Worm (Caenorhabditis elegans) whole organism, L2 larva: ENCODE results near the gene R07E4.5.

Experiments used
- C34F6.9 ChIP-seq: fragments of 150-350 bp; optimal IDR thresholded peaks from 2 replicates; lab custom pipeline; 2014; ENCODE audit warnings: missing biosample characterization, missing genetic modification characterization
- F13H6.1 ChIP-seq: sonication (generic microtip); optimal IDR thresholded peaks from 2 replicates; lab custom pipeline; 2016; ENCODE audit warnings: missing genetic modification characterization, missing compliant biosample characterization
- ZK546.5 ChIP-seq: sonication (generic microtip); optimal IDR thresholded peaks from 2 replicates; lab custom pipeline; 2017; ENCODE audit warnings: missing biosample characterization, missing genetic modification characterization
- alr-1 ChIP-seq: fragments of 150-350 bp; optimal IDR thresholded peaks from 2 replicates; lab custom pipeline; 2014; ENCODE audit warnings: missing biosample characterization, missing genetic modification characterization
- ama-1 ChIP-seq: fragments of 150-350 bp; optimal IDR thresholded peaks from 2 replicates; lab custom pipeline; 2018; ENCODE audit warnings: inconsistent platforms
- blmp-1 ChIP-seq: sonication (generic microtip); optimal IDR thresholded peaks from 2 replicates; lab custom pipeline; 2017; ENCODE audit warnings: missing genetic modification characterization, mild to moderate bottlenecking, missing compliant biosample characterization, antibody characterized with exemption, moderate library complexity; ENCODE audit not compliant: insufficient read depth
- ceh-16 ChIP-seq: fragments of 150-350 bp; optimal IDR thresholded peaks from 2 replicates; lab custom pipeline; 2014; ENCODE audit warnings: missing biosample characterization, missing genetic modification characterization
- ceh-82 ChIP-seq: fragments of 150-350 bp; optimal IDR thresholded peaks from 2 replicates; lab custom pipeline; 2014; ENCODE audit warnings: missing biosample characterization, missing genetic modification characterization
- crh-2 ChIP-seq: sonication (generic microtip); optimal IDR thresholded peaks from 2 replicates; lab custom pipeline; 2017; ENCODE audit warnings: missing biosample characterization, missing genetic modification characterization
- dmd-4 ChIP-seq: sonication (generic microtip); optimal IDR thresholded peaks from 2 replicates; lab custom pipeline; 2017; ENCODE audit warnings: missing biosample characterization, missing genetic modification characterization
- egl-27 ChIP-seq: sonication (generic microtip); optimal IDR thresholded peaks from 3 replicates; lab custom pipeline; 2017; ENCODE audit warnings: missing biosample characterization, missing genetic modification reagents, missing genetic modification characterization
- fos-1 ChIP-seq: fragments of 150-350 bp; optimal IDR thresholded peaks from 2 replicates; lab custom pipeline; 2014; ENCODE audit warnings: missing biosample characterization, missing genetic modification characterization
- gmeb-1 ChIP-seq: fragments of 150-350 bp; optimal IDR thresholded peaks from 2 replicates; lab custom pipeline; 2014; ENCODE audit warnings: missing biosample characterization, missing genetic modification characterization
- lsy-2 ChIP-seq, 2 experiments: fragments of 150-350 bp in 1 of 2; sonication (generic microtip) in 1 of 2; optimal IDR thresholded peaks; 2 replicates each; lab custom pipeline; 2014 to 2017; ENCODE audit warnings: missing biosample characterization in 2 of 2, missing genetic modification characterization in 2 of 2
- mab-5 ChIP-seq: fragments of 150-350 bp; optimal IDR thresholded peaks from 2 replicates; lab custom pipeline; 2014; ENCODE audit warnings: missing biosample characterization, missing genetic modification characterization
- mdl-1 ChIP-seq, 2 experiments: fragments of 150-350 bp in 1 of 2; sonication (generic microtip) in 1 of 2; optimal IDR thresholded peaks; 2 replicates each; lab custom pipeline; 2017; ENCODE audit warnings: missing biosample characterization in 2 of 2, missing genetic modification characterization in 2 of 2
- nhr-12 ChIP-seq: fragments of 150-350 bp; optimal IDR thresholded peaks from 2 replicates; lab custom pipeline; 2014; ENCODE audit warnings: missing biosample characterization, missing genetic modification characterization
- nhr-129 ChIP-seq: fragments of 150-350 bp; optimal IDR thresholded peaks from 2 replicates; lab custom pipeline; 2014; ENCODE audit warnings: missing biosample characterization, missing genetic modification characterization
- nhr-21 ChIP-seq: fragments of 150-350 bp; optimal IDR thresholded peaks from 2 replicates; lab custom pipeline; 2014; ENCODE audit warnings: missing biosample characterization, missing genetic modification characterization
- nhr-23 ChIP-seq: fragments of 150-350 bp; optimal IDR thresholded peaks from 2 replicates; lab custom pipeline; 2014; ENCODE audit warnings: missing biosample characterization, missing genetic modification reagents, missing genetic modification characterization
- nhr-237 ChIP-seq: fragments of 150-350 bp; optimal IDR thresholded peaks from 2 replicates; lab custom pipeline; 2014; ENCODE audit warnings: missing biosample characterization, missing genetic modification characterization
- nhr-25 ChIP-seq: fragments of 150-350 bp; sonication (generic microtip); optimal IDR thresholded peaks from 3 replicates; lab custom pipeline; 2014; ENCODE audit warnings: missing biosample characterization, missing genetic modification characterization
- nhr-6 ChIP-seq: fragments of 150-350 bp; optimal IDR thresholded peaks from 2 replicates; lab custom pipeline; 2014; ENCODE audit warnings: missing biosample characterization, missing genetic modification characterization
- peb-1 ChIP-seq: fragments of 150-350 bp; optimal IDR thresholded peaks from 2 replicates; lab custom pipeline; 2014; ENCODE audit warnings: missing biosample characterization, missing genetic modification characterization
- sem-4 ChIP-seq: fragments of 150-350 bp; optimal IDR thresholded peaks from 2 replicates; lab custom pipeline; 2014; ENCODE audit warnings: missing biosample characterization, missing genetic modification reagents, missing genetic modification characterization
- sma-3 ChIP-seq: sonication (generic microtip); optimal IDR thresholded peaks from 2 replicates; lab custom pipeline; 2016; ENCODE audit warnings: missing genetic modification reagents, missing genetic modification characterization, missing compliant biosample characterization
- sma-9 ChIP-seq, 2 experiments: fragments of 150-350 bp in 1 of 2; sonication (generic microtip) in 1 of 2; optimal IDR thresholded peaks; 2 replicates each; lab custom pipeline; 2014 to 2016; ENCODE audit warnings: missing genetic modification characterization in 2 of 2, mild to moderate bottlenecking in 1 of 2, missing biosample characterization in 1 of 2, missing compliant biosample characterization in 1 of 2, missing genetic modification reagents in 1 of 2, moderate library complexity in 1 of 2
- unc-39 ChIP-seq: fragments of 150-350 bp; optimal IDR thresholded peaks from 2 replicates; lab custom pipeline; 2014; ENCODE audit warnings: missing biosample characterization, missing genetic modification characterization
- unc-55 ChIP-seq: fragments of 150-350 bp; sonication (generic microtip); optimal IDR thresholded peaks from 3 replicates; lab custom pipeline; 2014; ENCODE audit warnings: missing biosample characterization, missing genetic modification reagents, missing genetic modification characterization
- unc-62 ChIP-seq: fragments of 150-350 bp; optimal IDR thresholded peaks from 2 replicates; lab custom pipeline; 2014; ENCODE audit warnings: missing biosample characterization, missing genetic modification reagents, missing genetic modification characterization
- zag-1 ChIP-seq: fragments of 150-350 bp; optimal IDR thresholded peaks from 2 replicates; lab custom pipeline; 2014; ENCODE audit warnings: missing biosample characterization, missing genetic modification characterization
- ztf-11 ChIP-seq: sonication (generic microtip); optimal IDR thresholded peaks from 2 replicates; lab custom pipeline; 2017; ENCODE audit warnings: missing biosample characterization, missing genetic modification characterization
- ztf-4 ChIP-seq: fragments of 150-350 bp; optimal IDR thresholded peaks from 2 replicates; lab custom pipeline; 2014; ENCODE audit warnings: missing biosample characterization, missing genetic modification characterization

R07E4.5 gene

DNA sequence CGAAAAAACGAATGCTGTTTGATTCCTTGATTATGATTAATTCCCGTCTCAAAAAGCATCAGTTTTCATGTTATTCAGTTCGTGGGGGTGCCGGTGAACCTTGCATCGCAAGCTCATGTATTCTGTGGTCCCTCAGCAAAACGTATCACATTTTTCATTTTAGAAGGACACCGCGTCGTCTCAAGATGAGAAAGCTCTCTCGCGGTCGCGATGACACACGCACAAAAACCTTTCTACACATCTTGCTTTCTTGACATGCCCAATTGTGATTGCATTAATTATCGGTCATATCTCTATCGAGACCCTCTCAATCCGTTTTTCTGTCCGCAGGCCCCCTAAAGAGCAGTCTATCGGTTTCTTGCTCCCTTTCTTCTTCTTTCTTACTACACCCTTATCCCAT is 3.2 kb upstream of the R07E4.5 start:
- no peak for TF ChIP-seq sma-9 (GFP tag; optimal IDR thresholded peaks at IDR 0.05; lab: Kevin White, UChicago)
- no peak for TF ChIP-seq sma-9 (tag; optimal IDR thresholded peaks at IDR 0.05; lab: Kevin White, UChicago)
- TF ChIP-seq ama-1 (lab: Kevin White, UChicago) = no peak
- TF ChIP-seq fos-1 = no peak
- no peak for TF ChIP-seq unc-62 (GFP tag; lab: Kevin White, UChicago)
- no peak for TF ChIP-seq zag-1 (tag; lab: Kevin White, UChicago)
- TF ChIP-seq ceh-16 = no peak
- no peak for TF ChIP-seq ceh-82 (tag; lab: Kevin White, UChicago)
- TF ChIP-seq egl-27 (tag; lab: Kevin White, UChicago) = no peak
- no peak for TF ChIP-seq blmp-1 (tag; lab: Kevin White, UChicago)
- TF ChIP-seq C34F6.9 = no peak
- no peak for TF ChIP-seq ZK546.5 (tag; lab: Kevin White, UChicago)
- no peak for TF ChIP-seq unc-55 (GFP tag; lab: Kevin White, UChicago)
- no peak for TF ChIP-seq alr-1 (tag; lab: Kevin White, UChicago)

DNA sequence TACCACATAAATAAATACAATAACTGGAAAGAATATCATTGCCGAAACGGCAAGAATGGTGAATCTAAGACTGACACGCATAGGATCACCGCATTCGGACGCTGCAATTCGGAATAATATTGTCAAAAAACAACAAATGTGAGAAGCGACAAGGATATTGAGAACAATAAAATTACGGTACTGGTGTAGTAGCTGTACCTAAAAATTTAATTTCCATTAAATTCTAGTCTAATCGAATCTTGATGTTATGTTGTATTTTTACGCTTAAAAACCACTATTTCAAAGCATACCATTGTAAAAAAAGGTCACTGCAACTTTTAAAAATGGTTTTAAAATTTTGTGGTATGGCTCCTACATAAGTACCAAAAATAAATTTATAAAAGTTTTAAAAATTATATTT is 4.2 kb downstream of the R07E4.5 start, which contains the start of gene mig-23:
Gene mig-23, minus strand, starts transcription at position 101 of the 400 bp plus-strand sequence.
- TF ChIP-seq ama-1 (lab: Kevin White, UChicago) (no peak), nhr-12 (no peak), F13H6.1 (no peak)

DNA sequence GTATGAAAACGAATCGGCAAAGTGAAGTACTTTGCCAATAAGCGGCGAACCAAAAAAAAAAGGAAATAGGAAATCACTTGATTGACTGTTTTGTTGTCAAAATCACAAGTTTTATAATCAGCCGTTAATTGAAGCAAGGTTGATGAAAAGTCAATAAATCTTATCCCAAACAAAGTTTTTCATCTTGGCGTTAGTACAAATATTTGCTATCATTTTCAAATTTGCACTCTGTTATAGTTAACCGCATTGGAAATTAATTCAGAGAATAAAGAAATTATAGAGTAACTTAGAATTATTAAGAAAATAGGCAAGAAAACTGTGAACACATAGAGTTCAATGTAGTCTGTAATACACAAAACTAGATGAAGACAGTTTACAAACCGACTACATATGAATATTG is 8.5 kb downstream of the R07E4.5 start, which contains the start of gene acs-17:
Gene acs-17, minus strand, starts transcription at position 23 of the 400 bp plus-strand sequence.
- TF ChIP-seq ztf-11 (tag; lab: Kevin White, UChicago) (no peak), sma-9 (GFP tag; optimal IDR thresholded peaks at IDR 0.05; lab: Kevin White, UChicago) (peak; percentile 27), sma-9 (tag; optimal IDR thresholded peaks at IDR 0.05; lab: Kevin White, UChicago) (no peak), nhr-25 (tag; lab: Kevin White, UChicago) (peak; percentile 20)

DNA sequence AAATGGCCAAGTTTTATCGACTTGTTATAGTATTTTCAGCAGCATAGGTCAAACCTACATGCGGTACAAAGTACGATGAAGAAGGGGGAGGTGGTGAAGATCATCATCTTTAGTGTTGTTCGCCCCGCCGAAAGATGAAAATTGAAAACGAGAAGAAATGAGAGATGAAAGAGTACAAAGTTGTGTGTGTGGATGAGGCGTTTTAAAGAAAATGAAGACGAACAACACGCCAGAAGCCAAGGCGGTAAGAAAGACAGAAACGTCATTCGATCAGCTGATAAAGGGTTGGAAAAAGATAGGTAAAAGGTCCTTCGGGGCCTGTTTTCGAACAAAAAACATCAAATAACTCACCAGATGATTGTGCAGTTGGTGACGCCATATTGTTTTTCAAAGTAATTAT is 9.1 kb downstream of the R07E4.5 start:
- TF ChIP-seq unc-62 (GFP tag; lab: Kevin White, UChicago) = no peak
- TF ChIP-seq alr-1 (tag; lab: Kevin White, UChicago) = no peak
- TF ChIP-seq mdl-1 (tag; optimal IDR thresholded peaks at IDR 0.05; lab: Kevin White, UChicago) = no peak
- TF ChIP-seq mab-5 (tag; lab: Kevin White, UChicago) = no peak
- TF ChIP-seq F13H6.1 = peak; percentile 72
- TF ChIP-seq C34F6.9 = peak; percentile 32
- peak; percentile 43 for TF ChIP-seq nhr-129
- TF ChIP-seq peb-1 (tag; lab: Kevin White, UChicago) = no peak
- TF ChIP-seq crh-2 (tag; lab: Kevin White, UChicago) = peak; percentile 14
- no peak for TF ChIP-seq ztf-4 (tag; lab: Kevin White, UChicago)
- TF ChIP-seq nhr-21 (tag; lab: Kevin White, UChicago) = peak; percentile 3
- peak; percentile 24 for TF ChIP-seq nhr-6 (tag; lab: Kevin White, UChicago)
- no peak for TF ChIP-seq nhr-237
- no peak for TF ChIP-seq sma-3
- peak; percentile 0 for TF ChIP-seq ama-1 (lab: Kevin White, UChicago)
- TF ChIP-seq sma-9 (GFP tag; optimal IDR thresholded peaks at IDR 0.05; lab: Kevin White, UChicago) = peak; percentile 39
- TF ChIP-seq sma-9 (tag; optimal IDR thresholded peaks at IDR 0.05; lab: Kevin White, UChicago) = no peak
- no peak for TF ChIP-seq dmd-4 (tag; lab: Kevin White, UChicago)

DNA sequence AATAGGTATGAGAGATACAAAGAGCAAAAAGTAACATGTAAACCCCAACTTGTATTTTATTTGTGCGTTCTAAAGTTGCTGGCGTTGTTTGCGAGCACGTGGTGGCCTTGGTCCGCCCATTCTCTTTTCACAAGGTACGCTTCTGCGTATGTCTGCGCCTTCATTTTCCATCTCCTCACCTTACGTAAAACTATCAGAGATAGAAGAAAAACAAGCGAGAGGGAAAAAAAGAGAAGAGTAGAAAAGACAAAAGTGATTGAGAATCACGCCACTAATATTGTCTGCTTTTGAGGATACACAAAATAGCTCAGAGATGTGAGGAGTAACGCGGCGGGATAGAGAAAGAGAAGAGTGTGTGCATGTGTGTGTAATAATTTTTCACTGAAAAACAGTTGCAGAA is 10.8 kb downstream of the R07E4.5 start:
- peak; percentile 28 for TF ChIP-seq blmp-1 (tag; lab: Kevin White, UChicago)
- TF ChIP-seq C34F6.9 = peak; percentile 57
- TF ChIP-seq sem-4 (tag; lab: Kevin White, UChicago) = peak; percentile 18
- TF ChIP-seq sma-9 (GFP tag; optimal IDR thresholded peaks at IDR 0.05; lab: Kevin White, UChicago) = peak; percentile 74
- no peak for TF ChIP-seq sma-9 (tag; optimal IDR thresholded peaks at IDR 0.05; lab: Kevin White, UChicago)
- TF ChIP-seq nhr-6 (tag; lab: Kevin White, UChicago) = peak; percentile 6
- peak; percentile 39 for TF ChIP-seq nhr-21 (tag; lab: Kevin White, UChicago)
- no peak for TF ChIP-seq unc-39 (tag; lab: Kevin White, UChicago)
- peak in 1 of 2 experiments; percentile 46 for TF ChIP-seq lsy-2 (tag; optimal IDR thresholded peaks at IDR 0.05; lab: Kevin White, UChicago)
- peak; percentile 35 to 73 for TF ChIP-seq mdl-1 (tag; optimal IDR thresholded peaks at IDR 0.05; lab: Kevin White, UChicago)
- peak; percentile 65 for TF ChIP-seq crh-2 (tag; lab: Kevin White, UChicago)
- peak; percentile 63 for TF ChIP-seq nhr-25 (tag; lab: Kevin White, UChicago)
- no peak for TF ChIP-seq gmeb-1
- TF ChIP-seq F13H6.1 = peak; percentile 78
- TF ChIP-seq nhr-129 = peak; percentile 84
- TF ChIP-seq nhr-23 (tag; lab: Kevin White, UChicago) = no peak
- peak; percentile 29 for TF ChIP-seq fos-1
- no peak for TF ChIP-seq dmd-4 (tag; lab: Kevin White, UChicago)
- TF ChIP-seq ztf-4 (tag; lab: Kevin White, UChicago) = peak; percentile 68
- TF ChIP-seq sma-3 = peak; percentile 30
